Worm (Caenorhabditis elegans): ENCODE data around the gene T11F9.10.
A peak's percentile ranks its signal among the peaks of the same experiment; 100 is the strongest.

T11F9.10 gene

ce11 chrV:11532964-11533363, 46.2 kb downstream of the T11F9.10 start (continued):
- TF ChIP-seq lin-40 (tag; optimal IDR thresholded peaks at IDR 0.05) (no peak), cebp-1 (GFP tag; IDR thresholded peaks at IDR 0.05) (no peak), cebp-1 (tag; optimal IDR thresholded peaks at IDR 0.05) (peak; percentile 16), ceh-79 (tag; optimal IDR thresholded peaks at IDR 0.05) (no peak), ceh-27 (GFP tag; optimal IDR thresholded peaks at IDR 0.05) (peak; percentile 27), B0261.1 (tag; optimal IDR thresholded peaks at IDR 0.05) (no peak), nhr-179 (tag; optimal IDR thresholded peaks at IDR 0.05) (no peak), unc-62 (GFP tag; optimal IDR thresholded peaks at IDR 0.05) (no peak), F33H1.4 (GFP tag; IDR thresholded peaks at IDR 0.05) (no peak), ceh-91 (GFP tag; IDR thresholded peaks at IDR 0.05) (0 out of 2 replicates have a peak, but pooled peaks have one; percentile 23), hmg-1.2 (GFP tag; IDR thresholded peaks at IDR 0.05) (no peak), attf-6 (GFP tag; IDR thresholded peaks at IDR 0.05) (no peak), ceh-58 (GFP tag; IDR thresholded peaks at IDR 0.05) (0 out of 2 replicates have a peak, but pooled peaks have one; percentile 33), nfyb-1 (GFP tag; IDR thresholded peaks at IDR 0.05) (no peak), madf-3 (GFP tag; IDR thresholded peaks at IDR 0.05) (no peak), ekl-4 (GFP tag; IDR thresholded peaks at IDR 0.05) (no peak), B0019.2 (GFP tag; conservative IDR thresholded peaks at IDR 0.05) (no peak), Y95B8A.8 (GFP tag; IDR thresholded peaks at IDR 0.05) (no peak), tbx-9 (tag; optimal IDR thresholded peaks at IDR 0.05; ENCODE audit: borderline replicate concordance) (no peak), lag-1 (GFP tag; IDR thresholded peaks at IDR 0.05) (no peak), unc-130 (GFP tag; optimal IDR thresholded peaks at IDR 0.05) (no peak), snpc-4 (GFP tag; optimal IDR thresholded peaks at IDR 0.05) (no peak), snpc-4 (tag; optimal IDR thresholded peaks at IDR 0.05) (no peak), egl-44 (GFP tag; IDR thresholded peaks at IDR 0.05) (no peak), sptf-2 (GFP tag; optimal IDR thresholded peaks at IDR 0.05) (no peak), C17E4.6 (GFP tag; IDR thresholded peaks at IDR 0.05) (no peak), madf-6 (GFP tag; IDR thresholded peaks at IDR 0.05) (no peak), ztf-25 (GFP tag; IDR thresholded peaks at IDR 0.05) (no peak), repo-1 (tag; optimal IDR thresholded peaks at IDR 0.05) (no peak), fkh-3 (tag; optimal IDR thresholded peaks at IDR 0.05) (no peak), Y67H2A.10 (GFP tag; conservative IDR thresholded peaks at IDR 0.05) (no peak), T26A5.8 (tag; optimal IDR thresholded peaks at IDR 0.05) (no peak), akir-1 (GFP tag; optimal IDR thresholded peaks at IDR 0.05) (peak; percentile 74)

ce11 chrV:11533365-11533949, 46.7 kb downstream of the T11F9.10 start:
- peak; percentile 29; the same call in 1 of the 2 replicates for TF ChIP-seq ekl-4 (GFP tag; IDR thresholded peaks at IDR 0.05)
- 0 out of 2 replicates have a peak, but pooled peaks have one; percentile 49 for TF ChIP-seq K11D2.4 (GFP tag; IDR thresholded peaks at IDR 0.05)
- TF ChIP-seq sptf-2 (GFP tag; optimal IDR thresholded peaks at IDR 0.05): no peak
- no peak for TF ChIP-seq F52B5.7 (tag; optimal IDR thresholded peaks at IDR 0.05)
- no peak for TF ChIP-seq lin-35 (GFP tag; optimal IDR thresholded peaks at IDR 0.05)
- TF ChIP-seq ccch-3 (GFP tag; optimal IDR thresholded peaks at IDR 0.05): no peak
- no peak for TF ChIP-seq repo-1 (tag; optimal IDR thresholded peaks at IDR 0.05)
- no peak for TF ChIP-seq aptf-2 (GFP tag; conservative IDR thresholded peaks at IDR 0.05)
- TF ChIP-seq T26A5.8 (tag; optimal IDR thresholded peaks at IDR 0.05): no peak
- TF ChIP-seq attf-3 (GFP tag; conservative IDR thresholded peaks at IDR 0.05): no peak
- no peak for TF ChIP-seq egrh-3 (GFP tag; IDR thresholded peaks at IDR 0.05)
- no peak for TF ChIP-seq chd-7 (tag; optimal IDR thresholded peaks at IDR 0.05)
- TF ChIP-seq lin-54 (GFP tag; optimal IDR thresholded peaks at IDR 0.05): no peak
- TF ChIP-seq egl-18 (GFP tag; IDR thresholded peaks at IDR 0.05): no peak
- no peak for TF ChIP-seq madf-3 (GFP tag; IDR thresholded peaks at IDR 0.05)
- no peak for TF ChIP-seq Y56A3A.18 (GFP tag; IDR thresholded peaks at IDR 0.05)
- no peak for TF ChIP-seq ceh-91 (GFP tag; IDR thresholded peaks at IDR 0.05)
- no peak for TF ChIP-seq K12H6.12 (tag; optimal IDR thresholded peaks at IDR 0.05)
- TF ChIP-seq let-607 (tag; optimal IDR thresholded peaks at IDR 0.05): no peak
- TF ChIP-seq attf-5 (GFP tag; optimal IDR thresholded peaks at IDR 0.05): no peak
- TF ChIP-seq snpc-1.3 (tag; optimal IDR thresholded peaks at IDR 0.05; ENCODE audit: insufficient read depth): no peak
- no peak for TF ChIP-seq B0336.3 (GFP tag; IDR thresholded peaks at IDR 0.05)

Data from whole organism, young adult.